Worm (Caenorhabditis elegans) whole organism, L4 larva: Measurements from ENCODE around the gene tmem-135.

Experiments
- F37D6.2 ChIP-seq: sonication (generic microtip); optimal IDR thresholded peaks from 2 replicates; lab custom pipeline; 2016; ENCODE audit warnings: mild to moderate bottlenecking, missing genetic modification characterization, missing compliant biosample characterization
- F49E8.2 ChIP-seq: sonication (generic microtip); optimal IDR thresholded peaks from 2 replicates; lab custom pipeline; 2016; ENCODE audit warnings: missing compliant biosample characterization, mild to moderate bottlenecking, missing genetic modification characterization, borderline replicate concordance
- T20F7.1 ChIP-seq: fragments of 200-800 bp; sonication (Bioruptor generic); optimal IDR thresholded peaks from 2 replicates; lab custom pipeline; 2018; ENCODE audit warnings: mild to moderate bottlenecking, missing genetic modification characterization, missing compliant biosample characterization
- Y105C5A.15 ChIP-seq: fragments of 200-800 bp; sonication (Bioruptor generic); IDR thresholded peaks from 2 replicates; pipeline ENCODE4 v1.3.6; 2022; ENCODE audit warnings: missing genetic modification characterization, missing compliant biosample characterization
- Y5F2A.4 ChIP-seq: fragments of 200-800 bp; sonication (Bioruptor generic); optimal IDR thresholded peaks from 2 replicates; lab custom pipeline; 2018; ENCODE audit warnings: mild to moderate bottlenecking, missing genetic modification characterization, missing compliant biosample characterization
- ZK337.2 ChIP-seq: fragments of 200-800 bp; sonication (Bioruptor generic); IDR thresholded peaks from 2 replicates; pipeline ENCODE4 v1.3.6; 2022; ENCODE audit warnings: missing genetic modification reagents, missing genetic modification characterization, missing compliant biosample characterization
- ZK546.5 ChIP-seq, 2 experiments: sonication (generic microtip); optimal IDR thresholded peaks; 2 replicates each; lab custom pipeline; 2017; ENCODE audit warnings: missing biosample characterization in 2 of 2, missing genetic modification characterization in 2 of 2
- ama-1 ChIP-seq: fragments of 150-350 bp; optimal IDR thresholded peaks from 2 replicates; lab custom pipeline; 2014; ENCODE audit warnings: inconsistent platforms, mixed read lengths
- arid-1 ChIP-seq: fragments of 200-800 bp; sonication (Bioruptor generic); conservative IDR thresholded peaks from 2 replicates; pipeline ENCODE4 v1.3.6; 2022; ENCODE audit warnings: missing genetic modification reagents, missing genetic modification characterization, missing compliant biosample characterization
- attf-4 ChIP-seq: sonication (generic microtip); optimal IDR thresholded peaks from 3 replicates; lab custom pipeline; 2017; ENCODE audit warnings: missing biosample characterization, missing genetic modification characterization
- ceh-32 ChIP-seq: sonication (generic microtip); optimal IDR thresholded peaks from 2 replicates; lab custom pipeline; 2016; ENCODE audit warnings: mild to moderate bottlenecking, missing genetic modification characterization, missing compliant biosample characterization; ENCODE audit not compliant: poor library complexity
- ceh-44 ChIP-seq: fragments of 200-800 bp; sonication (Bioruptor generic); IDR thresholded peaks from 2 replicates; pipeline ENCODE4 v1.3.6; 2022; ENCODE audit warnings: missing genetic modification reagents, missing genetic modification characterization, missing compliant biosample characterization
- ceh-62 ChIP-seq: sonication (generic microtip); optimal IDR thresholded peaks from 2 replicates; lab custom pipeline; 2017; ENCODE audit warnings: missing biosample characterization, missing genetic modification characterization
- ceh-82 ChIP-seq: sonication (generic microtip); optimal IDR thresholded peaks from 2 replicates; lab custom pipeline; 2017; ENCODE audit warnings: missing biosample characterization, missing genetic modification characterization
- ces-1 ChIP-seq: fragments of 150-350 bp; sonication (generic microtip); optimal IDR thresholded peaks from 4 replicates; lab custom pipeline; 2014; ENCODE audit warnings: missing biosample characterization, missing genetic modification reagents, missing genetic modification characterization
- cey-2 ChIP-seq: sonication (generic microtip); optimal IDR thresholded peaks from 3 replicates; lab custom pipeline; 2017; ENCODE audit warnings: missing genetic modification characterization, mild to moderate bottlenecking, missing compliant biosample characterization, antibody characterized with exemption, borderline replicate concordance; ENCODE audit not compliant: insufficient read depth
- daf-12 ChIP-seq: fragments of 150-350 bp; optimal IDR thresholded peaks from 2 replicates; lab custom pipeline; 2014; ENCODE audit warnings: missing biosample characterization, missing genetic modification reagents, missing genetic modification characterization
- daf-16 ChIP-seq, 3 experiments: sonication (generic microtip); optimal IDR thresholded peaks; 2 replicates each; lab custom pipeline; 2016 to 2017; ENCODE audit warnings: missing genetic modification characterization in 3 of 3, missing genetic modification reagents in 3 of 3, mild to moderate bottlenecking in 2 of 3, missing compliant biosample characterization in 2 of 3, missing biosample characterization in 1 of 3, moderate library complexity in 1 of 3
- daf-19 ChIP-seq: fragments of 200-800 bp; sonication (Bioruptor generic); conservative IDR thresholded peaks from 2 replicates; pipeline ENCODE4 v1.3.6; 2022; ENCODE audit warnings: missing genetic modification characterization, missing compliant biosample characterization
- dpl-1 ChIP-seq: fragments of 150-350 bp; optimal IDR thresholded peaks from 2 replicates; lab custom pipeline; 2014; ENCODE audit warnings: missing biosample characterization, missing genetic modification reagents, missing genetic modification characterization
- egl-27 ChIP-seq: sonication (generic microtip); optimal IDR thresholded peaks from 3 replicates; lab custom pipeline; 2017; ENCODE audit warnings: missing biosample characterization, missing genetic modification reagents, missing genetic modification characterization
- fkh-10 ChIP-seq: fragments of 150-350 bp; optimal IDR thresholded peaks from 2 replicates; lab custom pipeline; 2014; ENCODE audit warnings: missing biosample characterization, missing genetic modification reagents, missing genetic modification characterization
- fos-1 ChIP-seq: fragments of 150-350 bp; optimal IDR thresholded peaks from 2 replicates; lab custom pipeline; 2014; ENCODE audit warnings: missing biosample characterization, missing genetic modification characterization
- gei-8 ChIP-seq: fragments of 200-800 bp; sonication (Bioruptor generic); optimal IDR thresholded peaks from 2 replicates; lab custom pipeline; 2018; ENCODE audit warnings: mild to moderate bottlenecking, missing genetic modification characterization, missing compliant biosample characterization
- hmg-1.1 ChIP-seq: fragments of 200-800 bp; sonication (Bioruptor generic); IDR thresholded peaks from 2 replicates; pipeline ENCODE4 v1.3.6; 2022; ENCODE audit warnings: missing genetic modification reagents, missing genetic modification characterization, missing compliant biosample characterization
- jun-1 ChIP-seq: fragments of 150-350 bp; optimal IDR thresholded peaks from 2 replicates; lab custom pipeline; 2014; ENCODE audit warnings: missing biosample characterization, missing genetic modification reagents, missing genetic modification characterization
- lim-7 ChIP-seq: fragments of 200-800 bp; sonication (Bioruptor generic); IDR thresholded peaks from 2 replicates; pipeline ENCODE4 v1.3.6; 2022; ENCODE audit warnings: missing genetic modification characterization, missing compliant biosample characterization
- lin-38 ChIP-seq: fragments of 200-800 bp; sonication (Bioruptor generic); IDR thresholded peaks from 2 replicates; pipeline ENCODE4 v1.3.6; 2022; ENCODE audit warnings: missing genetic modification reagents, missing genetic modification characterization, missing compliant biosample characterization
- lin-39 ChIP-seq: fragments of 150-350 bp; optimal IDR thresholded peaks from 2 replicates; lab custom pipeline; 2014; ENCODE audit warnings: missing biosample characterization, missing genetic modification reagents, missing genetic modification characterization
- lir-3 ChIP-seq: sonication (generic microtip); optimal IDR thresholded peaks from 2 replicates; lab custom pipeline; 2016; ENCODE audit warnings: mild to moderate bottlenecking, missing genetic modification characterization, missing compliant biosample characterization
- lsy-2 ChIP-seq, 2 experiments: fragments of 150-350 bp in 1 of 2; sonication (generic microtip) in 1 of 2; optimal IDR thresholded peaks; 2 replicates each; lab custom pipeline; 2014 to 2017; ENCODE audit warnings: missing biosample characterization in 2 of 2, missing genetic modification characterization in 2 of 2
- mdl-1 ChIP-seq, 2 experiments: fragments of 150-350 bp in 1 of 2; sonication (generic microtip) in 1 of 2; optimal IDR thresholded peaks; 2 replicates each; lab custom pipeline; 2014 to 2017; ENCODE audit warnings: missing biosample characterization in 2 of 2, missing genetic modification characterization in 2 of 2
- mep-1 ChIP-seq: fragments of 150-350 bp; sonication (generic microtip); optimal IDR thresholded peaks from 3 replicates; lab custom pipeline; 2014; ENCODE audit warnings: missing biosample characterization, missing genetic modification characterization
- mes-2 ChIP-seq: sonication (generic microtip); optimal IDR thresholded peaks from 2 replicates; lab custom pipeline; 2016; ENCODE audit warnings: missing genotype, mild to moderate bottlenecking, missing genetic modification characterization, missing compliant biosample characterization; ENCODE audit not compliant: poor library complexity, severe bottlenecking
- nhr-10 ChIP-seq: fragments of 150-350 bp; optimal IDR thresholded peaks from 2 replicates; lab custom pipeline; 2014; ENCODE audit warnings: missing biosample characterization, missing genetic modification characterization
- nhr-102 ChIP-seq: sonication (generic microtip); optimal IDR thresholded peaks from 2 replicates; lab custom pipeline; 2016; ENCODE audit warnings: mild to moderate bottlenecking, missing genetic modification characterization, moderate library complexity, missing compliant biosample characterization
- nhr-111 ChIP-seq: fragments of 200-800 bp; sonication (Bioruptor generic); optimal IDR thresholded peaks from 2 replicates; lab custom pipeline; 2018; ENCODE audit warnings: mild to moderate bottlenecking, missing genetic modification characterization, missing compliant biosample characterization
- nhr-41 ChIP-seq: fragments of 200-800 bp; sonication (Bioruptor generic); IDR thresholded peaks from 2 replicates; pipeline ENCODE4 v1.3.6; 2022; ENCODE audit warnings: missing genetic modification reagents, missing genetic modification characterization, missing compliant biosample characterization
- nhr-48 ChIP-seq: sonication (generic microtip); optimal IDR thresholded peaks from 2 replicates; lab custom pipeline; 2016; ENCODE audit warnings: mild to moderate bottlenecking, missing genetic modification characterization, missing compliant biosample characterization
- nhr-6 ChIP-seq: fragments of 150-350 bp; optimal IDR thresholded peaks from 2 replicates; lab custom pipeline; 2014; ENCODE audit warnings: missing biosample characterization, missing genetic modification characterization
- nhr-76 ChIP-seq: fragments of 150-350 bp; optimal IDR thresholded peaks from 2 replicates; lab custom pipeline; 2014; ENCODE audit warnings: missing biosample characterization, missing genetic modification characterization
- saeg-2 ChIP-seq: fragments of 200-800 bp; sonication (Bioruptor generic); IDR thresholded peaks from 2 replicates; pipeline ENCODE4 v1.3.6; 2022; ENCODE audit warnings: missing genetic modification reagents, missing genetic modification characterization, missing compliant biosample characterization
- sdz-12 ChIP-seq: fragments of 200-800 bp; sonication (Bioruptor generic); optimal IDR thresholded peaks from 2 replicates; lab custom pipeline; 2018; ENCODE audit warnings: mild to moderate bottlenecking, missing genetic modification characterization, missing compliant biosample characterization
- set-16 ChIP-seq: fragments of 200-800 bp; sonication (Bioruptor generic); IDR thresholded peaks from 2 replicates; pipeline ENCODE4 v1.3.6; 2022; ENCODE audit warnings: missing genetic modification reagents, missing genetic modification characterization, missing compliant biosample characterization
- spr-1 ChIP-seq: sonication (generic microtip); optimal IDR thresholded peaks from 2 replicates; lab custom pipeline; 2016; ENCODE audit warnings: mild to moderate bottlenecking, missing genetic modification characterization, missing compliant biosample characterization
- zag-1 ChIP-seq: fragments of 150-350 bp; optimal IDR thresholded peaks from 2 replicates; lab custom pipeline; 2014; ENCODE audit warnings: missing biosample characterization, missing genetic modification characterization
- zfp-2 ChIP-seq: sonication (generic microtip); optimal IDR thresholded peaks from 2 replicates; lab custom pipeline; 2016; ENCODE audit warnings: mild to moderate bottlenecking, missing genetic modification characterization, missing compliant biosample characterization
- zfp-3 ChIP-seq: fragments of 200-800 bp; sonication (Bioruptor generic); conservative IDR thresholded peaks from 2 replicates; pipeline ENCODE4 v1.3.6; 2022; ENCODE audit warnings: missing genetic modification reagents, missing genetic modification characterization, missing compliant biosample characterization
- zip-11 ChIP-seq: fragments of 200-800 bp; sonication (Bioruptor generic); IDR thresholded peaks from 2 replicates; pipeline ENCODE4 v1.3.6; 2022; ENCODE audit warnings: missing genetic modification characterization, missing compliant biosample characterization
- zip-2 ChIP-seq: fragments of 150-350 bp; optimal IDR thresholded peaks from 2 replicates; lab custom pipeline; 2014; ENCODE audit warnings: missing biosample characterization, missing genetic modification characterization
- ztf-11 ChIP-seq: fragments of 150-350 bp; optimal IDR thresholded peaks from 2 replicates; lab custom pipeline; 2014; ENCODE audit warnings: missing biosample characterization, missing genetic modification characterization
- ztf-7 ChIP-seq: fragments of 150-350 bp; optimal IDR thresholded peaks from 2 replicates; lab custom pipeline; 2014; ENCODE audit warnings: missing biosample characterization, missing genetic modification characterization

Gene tmem-135

DNA sequence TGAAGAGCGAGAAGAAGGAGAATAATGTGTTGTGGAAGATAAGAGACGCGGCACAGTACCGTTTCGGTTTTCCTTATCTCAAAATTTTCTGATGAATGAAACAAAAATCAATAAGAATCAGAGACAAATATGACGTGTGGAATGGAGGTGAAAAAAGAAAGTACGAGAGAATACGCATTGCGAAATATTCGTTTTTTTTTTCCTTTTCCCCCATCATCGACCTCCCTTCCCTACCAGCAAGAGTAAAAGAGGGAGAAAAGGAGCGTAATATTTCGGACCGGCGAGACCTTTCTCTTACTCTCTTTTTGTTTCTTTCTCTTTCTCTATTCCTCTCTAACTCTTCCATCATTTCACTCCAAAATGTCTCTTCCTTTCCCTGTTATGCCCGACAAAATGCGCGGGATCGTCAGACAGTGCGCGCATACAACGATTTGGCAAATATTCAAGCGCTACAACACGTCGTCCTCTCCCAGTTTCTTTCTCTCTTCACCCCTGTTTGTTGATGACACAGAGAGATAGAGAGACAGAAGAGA is 11.1 kb upstream of the tmem-135 start (continued):
- TF ChIP-seq jun-1 (no peak), Y105C5A.15 (GFP tag; lab: Robert Waterston, UW) (no peak), spr-1 (tag; lab: Kevin White, UChicago) (no peak), F49E8.2 (no peak), mes-2 (tag; lab: Kevin White, UChicago) (peak; percentile 24), nhr-76 (tag; lab: Kevin White, UChicago) (no peak), F37D6.2 (tag; lab: Kevin White, UChicago) (no peak), lim-7 (GFP tag; lab: Robert Waterston, UW) (no peak), ztf-7 (no peak), lin-38 (GFP tag; lab: Robert Waterston, UW) (no peak), nhr-111 (GFP tag; lab: Kevin White, UChicago) (no peak), gei-8 (GFP tag; lab: Kevin White, UChicago) (no peak), ZK546.5 (tag; optimal IDR thresholded peaks at IDR 0.05; lab: Kevin White, UChicago) (no peak), saeg-2 (GFP tag; lab: Robert Waterston, UW) (no peak), ceh-32 (tag; lab: Kevin White, UChicago) (no peak), egl-27 (tag; lab: Kevin White, UChicago) (no peak), daf-12 (tag; lab: Kevin White, UChicago) (no peak), nhr-10 (peak; percentile 21), zfp-2 (tag; lab: Kevin White, UChicago) (no peak), ceh-82 (tag; lab: Kevin White, UChicago) (no peak), nhr-48 (tag; lab: Kevin White, UChicago) (peak; percentile 40), nhr-102 (tag; lab: Kevin White, UChicago) (no peak), Y5F2A.4 (no peak), lsy-2 (tag; optimal IDR thresholded peaks at IDR 0.05; lab: Kevin White, UChicago) (peak; percentile 13 to 51), attf-4 (tag; lab: Kevin White, UChicago) (no peak), zip-2 (no peak), lir-3 (tag; lab: Kevin White, UChicago) (no peak), cey-2 (tag; lab: Kevin White, UChicago) (no peak), daf-19 (GFP tag; lab: Robert Waterston, UW) (no peak), dpl-1 (GFP tag; lab: Kevin White, UChicago) (no peak), ZK337.2 (GFP tag; lab: Robert Waterston, UW) (no peak), ceh-62 (no peak), T20F7.1 (GFP tag; lab: Kevin White, UChicago) (no peak), ceh-44 (GFP tag; lab: Robert Waterston, UW) (no peak), set-16 (GFP tag; lab: Robert Waterston, UW) (no peak), mdl-1 (tag; optimal IDR thresholded peaks at IDR 0.05; lab: Kevin White, UChicago) (no peak), arid-1 (no peak), ztf-11 (no peak), mep-1 (tag; lab: Kevin White, UChicago) (peak; percentile 65), nhr-6 (tag; lab: Kevin White, UChicago) (peak; percentile 77), nhr-41 (no peak), sdz-12 (GFP tag; lab: Kevin White, UChicago) (no peak), lin-39 (no peak), hmg-1.1 (peak; percentile 53; the same call in 1 of the 2 replicates), zag-1 (tag; lab: Kevin White, UChicago) (no peak), fkh-10 (GFP tag; lab: Kevin White, UChicago) (no peak), zip-11 (GFP tag; lab: Robert Waterston, UW) (no peak), daf-16 (GFP tag; optimal IDR thresholded peaks at IDR 0.05; lab: Kevin White, UChicago) (no peak), daf-16 (tag; optimal IDR thresholded peaks at IDR 0.05; lab: Kevin White, UChicago) (peak; percentile 60), ces-1 (GFP tag; lab: Kevin White, UChicago) (no peak), fos-1 (tag; lab: Kevin White, UChicago) (no peak), ama-1 (no peak), zfp-3 (no peak)
